Fruit fly (Drosophila melanogaster): ENCODE measurements around the gene Gr64c.

The Gr64c gene

dm6 chr3L:4056812-4057211 lies 28.4 kb downstream of the Gr64c start:
- TF ChIP-seq CG11504 (tag; optimal IDR thresholded peaks at IDR 0.05) (no peak), CG34376 (GFP tag; optimal IDR thresholded peaks at IDR 0.05) (no peak), Gsc (GFP tag; IDR thresholded peaks at IDR 0.05) (no peak), CG1832 (GFP tag; optimal IDR thresholded peaks at IDR 0.05) (no peak), cwo (GFP tag; optimal IDR thresholded peaks at IDR 0.05) (no peak), Dip3 (GFP tag; optimal IDR thresholded peaks at IDR 0.05) (no peak)

dm6 chr3L:4059293-4059820 lies 31.0 kb downstream of the Gr64c start, which contains the start of gene Ugt305A1:
Ugt305A1 (plus strand) TSS chr3L:4059770.
- TF ChIP-seq CG12659 (GFP tag; optimal IDR thresholded peaks at IDR 0.05) = peak; percentile 11
- 0 out of 2 replicates have a peak, but pooled peaks have one; percentile 24 for TF ChIP-seq stc (GFP tag; IDR thresholded peaks at IDR 0.05)
- TF ChIP-seq CG4854 (GFP tag; optimal IDR thresholded peaks at IDR 0.05) = no peak
- peak; percentile 22 for TF ChIP-seq Hmr (GFP tag; optimal IDR thresholded peaks at IDR 0.05)
- no peak for TF ChIP-seq twi (tag; optimal IDR thresholded peaks at IDR 0.05)
- no peak for TF ChIP-seq CG13894 (tag; optimal IDR thresholded peaks at IDR 0.05)
- TF ChIP-seq tap (tag; optimal IDR thresholded peaks at IDR 0.05) = no peak
- TF ChIP-seq CG10209 (GFP tag; optimal IDR thresholded peaks at IDR 0.05) = no peak
- peak; percentile 65 for TF ChIP-seq Med (GFP tag)
- TF ChIP-seq CG32532 (GFP tag; IDR thresholded peaks at IDR 0.05) = peak; percentile 39; the same call in 1 of the 2 replicates
- peak; percentile 28; the same call in 1 of the 2 replicates for TF ChIP-seq Ptx1 (GFP tag; IDR thresholded peaks at IDR 0.05)
- TF ChIP-seq CG3065 (GFP tag; optimal IDR thresholded peaks at IDR 0.05) = no peak
- no peak for TF ChIP-seq CG14667 (GFP tag; IDR thresholded peaks at IDR 0.05)
- peak in 1 of 2 experiments; percentile 3 for TF ChIP-seq dpn (GFP tag; optimal IDR thresholded peaks at IDR 0.05)
- TF ChIP-seq ftz-f1 (GFP tag; optimal IDR thresholded peaks at IDR 0.05) = no peak
- peak; percentile 17 for TF ChIP-seq grn (GFP tag; optimal IDR thresholded peaks at IDR 0.05)
- peak; percentile 50; the same call in 2 of the 3 replicates for TF ChIP-seq row (GFP tag; IDR thresholded peaks at IDR 0.05)
- TF ChIP-seq Sox102F (GFP tag; optimal IDR thresholded peaks at IDR 0.05) = peak; percentile 31
- TF ChIP-seq CG2129 (GFP tag; IDR thresholded peaks at IDR 0.05; ENCODE audit: partially characterized antibody) = no peak
- TF ChIP-seq prd (optimal IDR thresholded peaks at IDR 0.05) = no peak
- peak; percentile 26; the same call in 1 of the 3 replicates for TF ChIP-seq prd (GFP tag; IDR thresholded peaks at IDR 0.05)
- no peak for TF ChIP-seq CG30403 (GFP tag; optimal IDR thresholded peaks at IDR 0.05)
- TF ChIP-seq dysf (GFP tag; IDR thresholded peaks at IDR 0.05) = 0 out of 3 replicates have a peak, but pooled peaks have one; percentile 19
- TF ChIP-seq ac (GFP tag; optimal IDR thresholded peaks at IDR 0.05) = no peak
- peak; percentile 6 for TF ChIP-seq Oli (tag; optimal IDR thresholded peaks at IDR 0.05)
- no peak for TF ChIP-seq CG7928 (GFP tag; optimal IDR thresholded peaks at IDR 0.05)
- 0 out of 2 replicates have a peak, but pooled peaks have one; percentile 35 for TF ChIP-seq slbo (GFP tag; IDR thresholded peaks at IDR 0.05)
- TF ChIP-seq D (optimal IDR thresholded peaks at IDR 0.05) = no peak
- no peak for TF ChIP-seq D (GFP tag; optimal IDR thresholded peaks at IDR 0.05)
- TF ChIP-seq unpg (GFP tag; optimal IDR thresholded peaks at IDR 0.05) = peak; percentile 17
- TF ChIP-seq Ets65A (GFP tag) = peak; percentile 61
- TF ChIP-seq CG34376 (GFP tag; optimal IDR thresholded peaks at IDR 0.05) = peak; percentile 6
- TF ChIP-seq Dip2 (GFP tag; IDR thresholded peaks at IDR 0.05) = no peak
- 0 out of 2 replicates have a peak, but pooled peaks have one; percentile 11 for TF ChIP-seq CG31441 (GFP tag; IDR thresholded peaks at IDR 0.05)
- peak; percentile 30 for TF ChIP-seq PHDP (tag; optimal IDR thresholded peaks at IDR 0.05)
- peak; percentile 78 for TF ChIP-seq sens (GFP tag)
- TF ChIP-seq wek (GFP tag; optimal IDR thresholded peaks at IDR 0.05) = peak; percentile 50
- peak; percentile 5 for TF ChIP-seq CG10979 (tag; optimal IDR thresholded peaks at IDR 0.05)
- TF ChIP-seq CG2120 (GFP tag; optimal IDR thresholded peaks at IDR 0.05) = peak; percentile 30
- TF ChIP-seq CG15514 (GFP tag; optimal IDR thresholded peaks at IDR 0.05) = peak; percentile 4
- no peak for TF ChIP-seq mirr (GFP tag; optimal IDR thresholded peaks at IDR 0.05)
- 0 out of 2 replicates have a peak, but pooled peaks have one; percentile 10 for TF ChIP-seq dati (GFP tag; IDR thresholded peaks at IDR 0.05)

Data from whole organism, embryonic.